Comparison of ENCODE assay signal across 3 fruit fly cellular contexts in genomic region chrX:8196598-8197228, dm6.
A peak's percentile ranks its signal among the peaks of the same experiment; 100 is the strongest.
TF ChIP-seq lines count a peak whose summit lies in the region.

No protein-coding gene starts in this region.

TF ChIP-seq in whole organism, embryonic, 481 proteins besides CTCF, POLR2A, EP300 and RAD21 (continued from another document and continues in another):
- TF ChIP-seq CG8281 (tag; optimal IDR thresholded peaks at IDR 0.05; lab: Kevin White, UChicago), result no peak
- peak; percentile 57 for TF ChIP-seq lmd (GFP tag; IDR thresholded peaks at IDR 0.05; lab: Robert Waterston, UW)
- no peak for TF ChIP-seq NK7.1 (GFP tag; optimal IDR thresholded peaks at IDR 0.05; lab: Kevin White, UChicago)
- no peak for TF ChIP-seq Fer2 (tag; optimal IDR thresholded peaks at IDR 0.05; lab: Kevin White, UChicago)
- TF ChIP-seq org-1 (GFP tag; optimal IDR thresholded peaks at IDR 0.05; lab: Kevin White, UChicago), result peak; percentile 6
- TF ChIP-seq toy (GFP tag; IDR thresholded peaks at IDR 0.05; lab: Robert Waterston, UW), result no peak
- TF ChIP-seq Dfd (GFP tag; optimal IDR thresholded peaks at IDR 0.05; lab: Kevin White, UChicago), result no peak
- TF ChIP-seq Med (GFP tag; lab: Kevin White, UChicago), result peak; percentile 81
- no peak for TF ChIP-seq cg (GFP tag; optimal IDR thresholded peaks at IDR 0.05; lab: Kevin White, UChicago)
- peak; percentile 74 for TF ChIP-seq dysf (GFP tag; IDR thresholded peaks at IDR 0.05; lab: Robert Waterston, UW)
- peak; percentile 23 for TF ChIP-seq CG1602 (GFP tag; optimal IDR thresholded peaks at IDR 0.05; lab: Kevin White, UChicago)
- TF ChIP-seq wek (GFP tag; optimal IDR thresholded peaks at IDR 0.05; lab: Kevin White, UChicago), result no peak
- no peak for TF ChIP-seq Eip74EF (GFP tag; optimal IDR thresholded peaks at IDR 0.05; lab: Kevin White, UChicago)
- TF ChIP-seq chn (GFP tag; optimal IDR thresholded peaks at IDR 0.05; lab: Kevin White, UChicago), result peak; percentile 44
- peak; percentile 66 for TF ChIP-seq CG10366 (GFP tag; IDR thresholded peaks at IDR 0.05; lab: Robert Waterston, UW)
- 0 out of 2 replicates have a peak, but pooled peaks have one; percentile 31 for TF ChIP-seq sens-2 (GFP tag; IDR thresholded peaks at IDR 0.05; lab: Robert Waterston, UW)
- no peak for TF ChIP-seq MBD-R2 (GFP tag; IDR thresholded peaks at IDR 0.05; lab: Robert Waterston, UW)
- peak; percentile 61; the same call in 2 of the 3 replicates for TF ChIP-seq Mrtf (GFP tag; IDR thresholded peaks at IDR 0.05; lab: Robert Waterston, UW)
- TF ChIP-seq CG1832 (GFP tag; optimal IDR thresholded peaks at IDR 0.05; lab: Kevin White, UChicago), result peak; percentile 37
- no peak for TF ChIP-seq Vsx1 (GFP tag; optimal IDR thresholded peaks at IDR 0.05; lab: Kevin White, UChicago)
- peak; percentile 39; the same call in 1 of the 2 replicates for TF ChIP-seq wor (GFP tag; IDR thresholded peaks at IDR 0.05; lab: Robert Waterston, UW)
- peak; percentile 34 for TF ChIP-seq CG12391 (tag; optimal IDR thresholded peaks at IDR 0.05; lab: Kevin White, UChicago)
- peak; percentile 62; the same call in 2 of the 3 replicates for TF ChIP-seq Aef1 (GFP tag; IDR thresholded peaks at IDR 0.05; lab: Robert Waterston, UW)
- TF ChIP-seq HLH4C (GFP tag; IDR thresholded peaks at IDR 0.05; lab: Robert Waterston, UW; ENCODE audit: partially characterized antibody), result no peak
- peak; percentile 31 for TF ChIP-seq CG30431 (GFP tag; optimal IDR thresholded peaks at IDR 0.05; lab: Kevin White, UChicago)
- no peak for TF ChIP-seq Stat92E (GFP tag; optimal IDR thresholded peaks at IDR 0.05; lab: Kevin White, UChicago)
- TF ChIP-seq HLH3B (GFP tag; IDR thresholded peaks at IDR 0.05; lab: Robert Waterston, UW), result peak; percentile 65
- no peak for TF ChIP-seq MESR4 (GFP tag; optimal IDR thresholded peaks at IDR 0.05; lab: Kevin White, UChicago)
- TF ChIP-seq CG4820 (GFP tag; optimal IDR thresholded peaks at IDR 0.05; lab: Kevin White, UChicago), result peak; percentile 48
- TF ChIP-seq CG17612 (GFP tag; IDR thresholded peaks at IDR 0.05; lab: Robert Waterston, UW), result no peak
- TF ChIP-seq CG15269 (tag; optimal IDR thresholded peaks at IDR 0.05; lab: Kevin White, UChicago), result peak; percentile 52
- peak; percentile 28 for TF ChIP-seq CG30403 (GFP tag; optimal IDR thresholded peaks at IDR 0.05; lab: Kevin White, UChicago)
- peak; percentile 19 for TF ChIP-seq fd96Cb (tag; optimal IDR thresholded peaks at IDR 0.05; lab: Kevin White, UChicago)
- peak; percentile 63; the same call in 2 of the 3 replicates for TF ChIP-seq Optix (GFP tag; IDR thresholded peaks at IDR 0.05; lab: Robert Waterston, UW)
- peak; percentile 28 to 38 for TF ChIP-seq chif (GFP tag; optimal IDR thresholded peaks at IDR 0.05; lab: Kevin White, UChicago)
- peak; percentile 31; the same call in 1 of the 3 replicates for TF ChIP-seq B-H1 (GFP tag; IDR thresholded peaks at IDR 0.05; lab: Robert Waterston, UW)
- TF ChIP-seq ATbp (GFP tag; optimal IDR thresholded peaks at IDR 0.05; lab: Kevin White, UChicago), result peak; percentile 50
- TF ChIP-seq CG4360 (GFP tag; IDR thresholded peaks at IDR 0.05; lab: Robert Waterston, UW), result 0 out of 2 replicates have a peak, but pooled peaks have one; percentile 11
- no peak for TF ChIP-seq HHEX (GFP tag; optimal IDR thresholded peaks at IDR 0.05; lab: Kevin White, UChicago)
- peak; percentile 51 for TF ChIP-seq ind (GFP tag; optimal IDR thresholded peaks at IDR 0.05; lab: Kevin White, UChicago)
- TF ChIP-seq tin (GFP tag; optimal IDR thresholded peaks at IDR 0.05; lab: Kevin White, UChicago), result peak; percentile 33
- peak; percentile 77 for TF ChIP-seq ci (GFP tag; IDR thresholded peaks at IDR 0.05; lab: Robert Waterston, UW)
- no peak for TF ChIP-seq gcm2 (GFP tag; optimal IDR thresholded peaks at IDR 0.05; lab: Kevin White, UChicago)

TF ChIP-seq in whole organism, prepupa, 60 proteins besides CTCF, POLR2A, EP300 and RAD21 (continued from another document):
- TF ChIP-seq ss (GFP tag; optimal IDR thresholded peaks at IDR 0.05; lab: Kevin White, UChicago) (peak; percentile 36 to 39), CG1621 (tag; optimal IDR thresholded peaks at IDR 0.05; lab: Kevin White, UChicago) (peak; percentile 68), Met (GFP tag; optimal IDR thresholded peaks at IDR 0.05; lab: Kevin White, UChicago) (peak; percentile 80), Ets21C (GFP tag; optimal IDR thresholded peaks at IDR 0.05; lab: Kevin White, UChicago) (peak; percentile 62), pdm3 (GFP tag; optimal IDR thresholded peaks at IDR 0.05; lab: Kevin White, UChicago) (peak; percentile 70), CG6163 (GFP tag; IDR thresholded peaks at IDR 0.05; lab: Robert Waterston, UW) (peak; percentile 91), Sox15 (GFP tag; optimal IDR thresholded peaks at IDR 0.05; lab: Kevin White, UChicago) (peak; percentile 57), salr (GFP tag; optimal IDR thresholded peaks at IDR 0.05; lab: Kevin White, UChicago) (peak; percentile 26 to 39), CG15336 (GFP tag; IDR thresholded peaks at IDR 0.05; lab: Robert Waterston, UW) (peak; percentile 82), vri (GFP tag; optimal IDR thresholded peaks at IDR 0.05; lab: Kevin White, UChicago) (peak; percentile 54), net (GFP tag; optimal IDR thresholded peaks at IDR 0.05; lab: Kevin White, UChicago) (peak; percentile 13), CG8319 (GFP tag; optimal IDR thresholded peaks at IDR 0.05; lab: Kevin White, UChicago) (peak; percentile 44), CG6854 (GFP tag; optimal IDR thresholded peaks at IDR 0.05; lab: Kevin White, UChicago) (peak; percentile 56), Sox102F (GFP tag; optimal IDR thresholded peaks at IDR 0.05; lab: Kevin White, UChicago) (peak; percentile 65), fd85E (GFP tag; optimal IDR thresholded peaks at IDR 0.05; lab: Kevin White, UChicago) (no peak), CG6792 (GFP tag; optimal IDR thresholded peaks at IDR 0.05; lab: Kevin White, UChicago) (peak; percentile 71), eg (GFP tag; IDR thresholded peaks at IDR 0.05; lab: Robert Waterston, UW) (peak; percentile 85), CG10631 (GFP tag; optimal IDR thresholded peaks at IDR 0.05; lab: Kevin White, UChicago) (peak; percentile 69), CG3919 (GFP tag; optimal IDR thresholded peaks at IDR 0.05; lab: Kevin White, UChicago) (peak; percentile 82), CG32006 (GFP tag; optimal IDR thresholded peaks at IDR 0.05; lab: Kevin White, UChicago) (peak; percentile 69), CG8119 (GFP tag; IDR thresholded peaks at IDR 0.05; lab: Robert Waterston, UW) (peak; percentile 82), acj6 (GFP tag; optimal IDR thresholded peaks at IDR 0.05; lab: Kevin White, UChicago) (peak; percentile 70), CG11294 (GFP tag; IDR thresholded peaks at IDR 0.05; lab: Robert Waterston, UW) (peak; percentile 54; the same call in 1 of the 2 replicates), dsx (GFP tag; optimal IDR thresholded peaks at IDR 0.05; lab: Kevin White, UChicago; ENCODE audit: poor library complexity, severe bottlenecking) (peak; percentile 55), spab (GFP tag; optimal IDR thresholded peaks at IDR 0.05; lab: Kevin White, UChicago) (peak; percentile 34), Sox14 (GFP tag; optimal IDR thresholded peaks at IDR 0.05; lab: Kevin White, UChicago) (peak; percentile 76), cyc (GFP tag; optimal IDR thresholded peaks at IDR 0.05; lab: Kevin White, UChicago) (peak; percentile 73), fkh (GFP tag; optimal IDR thresholded peaks at IDR 0.05; lab: Kevin White, UChicago) (no peak), Eip75B (GFP tag; optimal IDR thresholded peaks at IDR 0.05; lab: Kevin White, UChicago) (peak; percentile 79), CG9139 (GFP tag; optimal IDR thresholded peaks at IDR 0.05; lab: Kevin White, UChicago) (peak; percentile 35), Hr39 (GFP tag; optimal IDR thresholded peaks at IDR 0.05; lab: Kevin White, UChicago) (peak; percentile 76), Eip93F (GFP tag; optimal IDR thresholded peaks at IDR 0.05; lab: Kevin White, UChicago) (peak; percentile 43), Blimp-1 (GFP tag; optimal IDR thresholded peaks at IDR 0.05; lab: Kevin White, UChicago) (peak; percentile 26), OdsH (GFP tag; optimal IDR thresholded peaks at IDR 0.05; lab: Kevin White, UChicago) (peak; percentile 66), CG6276 (GFP tag; optimal IDR thresholded peaks at IDR 0.05; lab: Kevin White, UChicago) (peak; percentile 38), Ets96B (tag; optimal IDR thresholded peaks at IDR 0.05; lab: Kevin White, UChicago) (peak; percentile 52)

TF ChIP-seq in whole organism, wandering third instar larva, 38 proteins besides CTCF, POLR2A, EP300 and RAD21 (continued from another document):
- TF ChIP-seq Dfd (GFP tag; optimal IDR thresholded peaks at IDR 0.05; lab: Kevin White, UChicago) (no peak), Jra (GFP tag; optimal IDR thresholded peaks at IDR 0.05; lab: Kevin White, UChicago) (no peak), Rel (GFP tag; optimal IDR thresholded peaks at IDR 0.05; lab: Kevin White, UChicago) (peak; percentile 0), Rel (tag; optimal IDR thresholded peaks at IDR 0.05; lab: Kevin White, UChicago) (peak; percentile 45), Dif (GFP tag; optimal IDR thresholded peaks at IDR 0.05; lab: Kevin White, UChicago; ENCODE audit: partially characterized antibody) (no peak), N (GFP tag; optimal IDR thresholded peaks at IDR 0.05; lab: Kevin White, UChicago) (no peak), foxo (GFP tag; optimal IDR thresholded peaks at IDR 0.05; lab: Kevin White, UChicago) (peak in 1 of 2 experiments; percentile 86)
